Worm (Caenorhabditis elegans) whole organism, L4/young adult: ENCODE results near the gene F59E12.17.

Experiments used
- W03F9.2 ChIP-seq: fragments of 150-350 bp; optimal IDR thresholded peaks from 2 replicates; lab custom pipeline; 2014; ENCODE audit warnings: missing biosample characterization, missing genetic modification characterization
- dao-5 ChIP-seq: sonication (generic microtip); optimal IDR thresholded peaks from 2 replicates; lab custom pipeline; 2016; ENCODE audit warnings: missing genotype, missing genetic modification characterization, moderate library complexity, missing compliant biosample characterization
- him-1 ChIP-seq: sonication (generic microtip); optimal IDR thresholded peaks from 2 replicates; lab custom pipeline; 2016; ENCODE audit warnings: missing genotype, missing genetic modification reagents, missing genetic modification characterization, missing compliant biosample characterization

- TF ChIP-seq him-1 (tag; lab: Kevin White, UChicago), result no peak
- TF ChIP-seq W03F9.2, result no peak
- no peak for TF ChIP-seq dao-5 (tag; lab: Kevin White, UChicago)
Observed at ce11 chrII:5694798-5695197, 45.5 kb upstream of the F59E12.17 start, which contains the start of gene C25H3.14.
